Worm (Caenorhabditis elegans) whole organism, midembryonic: ENCODE measurements around the gene W04H10.2.
A peak's percentile ranks its signal among the peaks of the same experiment; 100 is the strongest.
"Not testable (repeated sequence)": the region's sequence is repeated elsewhere in the genome, so short reads cannot be mapped to it uniquely, and the experiment has no call there.

Experiments
- T22C8.4 ChIP-seq: fragments of 200-800 bp; sonication (Bioruptor generic); IDR thresholded peaks from 2 replicates; pipeline ENCODE4 v1.3.6; 2022; ENCODE audit warnings: missing genetic modification characterization, missing compliant biosample characterization
- cog-1 ChIP-seq: sonication (generic microtip); optimal IDR thresholded peaks from 2 replicates; lab custom pipeline; 2016; ENCODE audit warnings: missing genetic modification characterization, missing compliant biosample characterization
- flt-1 ChIP-seq: fragments of 200-800 bp; sonication (Bioruptor generic); IDR thresholded peaks from 2 replicates; pipeline ENCODE4 v1.3.6; 2022; ENCODE audit warnings: missing genetic modification characterization, missing compliant biosample characterization
- klf-2 ChIP-seq: fragments of 200-800 bp; sonication (Bioruptor generic); conservative IDR thresholded peaks from 2 replicates; pipeline ENCODE4 v1.3.6; 2022; ENCODE audit warnings: missing genetic modification reagents, missing genetic modification characterization, missing compliant biosample characterization
- med-1 ChIP-seq: sonication (generic microtip); optimal IDR thresholded peaks from 2 replicates; lab custom pipeline; 2017; ENCODE audit warnings: missing genetic modification characterization, mild to moderate bottlenecking, missing compliant biosample characterization, antibody characterized with exemption, missing genetic modification reagents; ENCODE audit not compliant: insufficient read depth
- ref-1 ChIP-seq: fragments of 200-800 bp; sonication (Bioruptor generic); conservative IDR thresholded peaks from 2 replicates; pipeline ENCODE4 v1.3.6; 2022; ENCODE audit warnings: missing genetic modification reagents, missing genetic modification characterization, missing compliant biosample characterization
- tab-1 ChIP-seq: fragments of 200-800 bp; sonication (Bioruptor generic); IDR thresholded peaks from 2 replicates; pipeline ENCODE4 v1.3.6; 2022; ENCODE audit warnings: missing genetic modification characterization, missing compliant biosample characterization
- ztf-23 ChIP-seq: fragments of 200-800 bp; sonication (Bioruptor generic); IDR thresholded peaks from 2 replicates; pipeline ENCODE4 v1.3.6; 2022; ENCODE audit warnings: missing genetic modification reagents, missing genetic modification characterization, missing compliant biosample characterization
- ztf-29 ChIP-seq: fragments of 200-800 bp; sonication (Bioruptor generic); IDR thresholded peaks from 2 replicates; pipeline ENCODE4 v1.3.6; 2022; ENCODE audit warnings: missing genetic modification reagents, missing genetic modification characterization, missing compliant biosample characterization

The W04H10.2 gene

DNA sequence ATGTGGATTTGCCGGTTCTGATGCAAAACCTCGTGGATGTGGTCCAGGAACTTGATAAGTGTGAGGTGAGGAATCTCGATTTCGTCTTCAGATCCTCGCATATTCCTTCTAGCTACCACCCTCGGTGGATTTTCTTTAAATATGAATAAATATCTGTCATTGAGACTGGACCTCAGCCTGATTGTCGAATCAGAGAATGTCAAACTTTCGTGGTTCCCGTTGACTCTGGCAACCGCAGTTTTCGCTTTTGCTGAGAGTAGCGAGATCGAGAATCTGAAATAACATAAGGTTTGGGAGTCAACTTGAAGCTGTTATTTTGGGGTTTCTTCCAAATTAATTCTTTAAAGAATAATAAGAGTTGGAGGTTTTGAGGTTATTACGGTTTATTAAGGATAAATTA lies 22.7 kb upstream of the W04H10.2 start, which contains the start of gene fbxb-14:
fbxb-14 (minus strand) TSS at position 101 of the 400 bp plus-strand sequence.
- no peak for TF ChIP-seq ztf-23 (GFP tag; lab: Robert Waterston, UW)
- no peak for TF ChIP-seq tab-1
- TF ChIP-seq flt-1 (GFP tag; lab: Robert Waterston, UW) = no peak
- TF ChIP-seq cog-1 (tag; lab: Kevin White, UChicago) = no peak
- TF ChIP-seq ref-1 (GFP tag; lab: Robert Waterston, UW) = no peak
- TF ChIP-seq klf-2 (GFP tag; lab: Robert Waterston, UW) = no peak
- TF ChIP-seq T22C8.4 = no peak
- TF ChIP-seq med-1 (GFP tag; lab: Kevin White, UChicago) = no peak
- TF ChIP-seq ztf-29 (GFP tag; lab: Robert Waterston, UW) = no peak

DNA sequence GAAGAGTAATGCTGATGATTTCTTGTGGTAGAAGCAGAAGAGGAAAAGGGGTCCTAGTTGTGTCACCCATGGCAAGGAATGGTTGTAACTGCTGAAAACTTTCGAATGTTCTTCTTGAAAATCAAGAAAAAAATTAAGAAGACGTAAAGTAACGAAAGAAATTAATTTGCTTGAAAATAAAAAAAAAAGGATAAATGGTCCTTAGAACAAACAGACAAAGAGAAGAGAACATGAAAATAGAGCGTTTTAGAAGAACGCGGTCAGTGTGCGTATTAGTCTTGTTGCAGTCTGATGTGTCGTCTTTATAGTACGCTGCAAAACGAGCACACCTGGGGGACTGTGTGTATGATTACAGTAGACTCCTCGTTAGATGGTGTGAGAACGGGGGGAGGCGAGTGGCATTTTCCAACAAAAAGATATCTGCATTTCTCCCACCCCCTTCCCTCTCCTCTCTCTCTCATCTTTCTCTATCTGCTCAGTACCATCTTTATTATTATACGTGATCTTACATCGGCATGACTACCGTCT lies 21.0 kb upstream of the W04H10.2 start, which contains the start of the genes W08F4.12 and W08F4.13:
W08F4.12 (minus strand) TSS at position 101 of the 528 bp plus-strand sequence.
W08F4.13 (plus strand) TSS at position 478 of the 528 bp plus-strand sequence.
- TF ChIP-seq ztf-29 (GFP tag; lab: Robert Waterston, UW) (no peak), T22C8.4 (no peak), ztf-23 (GFP tag; lab: Robert Waterston, UW) (no peak), flt-1 (GFP tag; lab: Robert Waterston, UW) (no peak), ref-1 (GFP tag; lab: Robert Waterston, UW) (no peak), klf-2 (GFP tag; lab: Robert Waterston, UW) (no peak), med-1 (GFP tag; lab: Kevin White, UChicago) (no peak), cog-1 (tag; lab: Kevin White, UChicago) (no peak), tab-1 (no peak)

DNA sequence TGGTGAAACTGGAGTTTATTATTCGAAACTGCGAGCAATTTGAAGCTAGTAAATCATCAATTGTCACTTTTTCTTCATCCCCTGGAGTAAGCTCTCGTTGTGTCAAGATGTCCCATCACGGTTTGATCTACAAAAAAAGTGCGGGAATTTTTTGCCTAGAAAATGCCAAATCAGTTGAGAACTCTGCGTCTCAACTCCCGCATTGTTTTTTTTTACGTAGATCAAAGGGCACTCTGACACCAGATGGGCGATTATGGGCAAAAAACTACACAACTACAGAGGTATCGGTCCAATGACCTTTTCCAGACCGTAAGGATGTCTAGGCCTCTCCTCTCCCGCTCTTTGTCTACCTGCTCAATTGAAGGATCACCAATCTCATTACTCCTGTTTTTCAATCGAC lies 17.8 kb upstream of the W04H10.2 start, which contains the start of gene fbxb-34:
fbxb-34 (plus strand) TSS at position 301 of the 400 bp plus-strand sequence.
- TF ChIP-seq klf-2 (GFP tag; lab: Robert Waterston, UW) (no peak), tab-1 (no peak), T22C8.4 (no peak), flt-1 (GFP tag; lab: Robert Waterston, UW) (no peak), ztf-23 (GFP tag; lab: Robert Waterston, UW) (no peak), cog-1 (tag; lab: Kevin White, UChicago) (no peak), ref-1 (GFP tag; lab: Robert Waterston, UW) (no peak), med-1 (GFP tag; lab: Kevin White, UChicago) (no peak)

DNA sequence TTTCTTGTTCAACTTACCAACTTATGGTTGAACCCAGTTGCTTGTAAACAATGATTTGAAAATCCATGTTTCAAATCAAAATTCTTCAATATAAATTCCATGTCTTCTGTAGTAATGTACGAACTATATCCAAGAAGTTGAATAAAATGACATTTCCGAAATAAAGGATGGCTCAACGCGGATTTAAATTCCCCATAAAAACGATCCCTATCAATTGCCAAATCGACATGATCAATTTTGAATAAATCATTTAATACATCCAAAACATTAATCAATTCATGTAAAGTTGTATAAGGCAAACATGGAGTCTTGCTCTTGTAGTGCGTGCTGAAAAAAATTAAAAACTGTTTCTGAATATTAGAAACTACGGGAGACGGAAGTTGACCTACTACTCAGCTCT lies 14.3 kb upstream of the W04H10.2 start, which contains the start of gene W08F4.10:
W08F4.10 (minus strand) TSS at position 101 of the 400 bp plus-strand sequence.
- no peak for TF ChIP-seq med-1 (GFP tag; lab: Kevin White, UChicago)
- no peak for TF ChIP-seq ztf-29 (GFP tag; lab: Robert Waterston, UW)
- no peak for TF ChIP-seq T22C8.4
- no peak for TF ChIP-seq ref-1 (GFP tag; lab: Robert Waterston, UW)
- TF ChIP-seq tab-1 = no peak
- TF ChIP-seq klf-2 (GFP tag; lab: Robert Waterston, UW) = no peak
- TF ChIP-seq cog-1 (tag; lab: Kevin White, UChicago) = no peak
- no peak for TF ChIP-seq ztf-23 (GFP tag; lab: Robert Waterston, UW)
- TF ChIP-seq flt-1 (GFP tag; lab: Robert Waterston, UW) = no peak

DNA sequence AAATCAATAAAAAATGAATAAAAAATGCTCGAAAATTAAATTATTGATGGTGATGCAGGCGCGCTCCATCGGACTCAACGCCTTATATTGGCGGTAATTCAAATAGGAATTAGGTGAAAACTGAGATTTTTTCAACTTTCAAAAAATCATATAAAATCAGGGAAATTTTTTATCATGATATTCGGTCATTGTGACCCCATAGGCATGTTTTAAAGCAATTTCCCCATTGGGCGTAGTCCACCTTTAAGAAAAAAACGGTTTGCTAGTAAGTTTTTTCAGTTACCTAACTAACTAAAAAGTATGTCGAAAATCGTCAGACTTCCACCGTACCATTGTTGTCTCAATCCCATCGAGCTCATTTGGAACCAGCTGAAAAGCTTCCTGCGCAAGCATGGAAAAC lies 12.1 kb upstream of the W04H10.2 start, which contains the start of gene W08F4.1:
W08F4.1 (plus strand) TSS at position 301 of the 400 bp plus-strand sequence.
- not testable (repeated sequence) for TF ChIP-seq T22C8.4; klf-2 (GFP tag; lab: Robert Waterston, UW); tab-1

- TF ChIP-seq ztf-29 (GFP tag; lab: Robert Waterston, UW) (no peak), T22C8.4 (no peak), klf-2 (GFP tag; lab: Robert Waterston, UW) (no peak), med-1 (GFP tag; lab: Kevin White, UChicago) (no peak), ztf-23 (GFP tag; lab: Robert Waterston, UW) (no peak), ref-1 (GFP tag; lab: Robert Waterston, UW) (no peak), tab-1 (no peak), flt-1 (GFP tag; lab: Robert Waterston, UW) (no peak), cog-1 (tag; lab: Kevin White, UChicago) (no peak)
Measured at ce11 chrII:596702-597101, 8.7 kb upstream of the W04H10.2 start.

DNA sequence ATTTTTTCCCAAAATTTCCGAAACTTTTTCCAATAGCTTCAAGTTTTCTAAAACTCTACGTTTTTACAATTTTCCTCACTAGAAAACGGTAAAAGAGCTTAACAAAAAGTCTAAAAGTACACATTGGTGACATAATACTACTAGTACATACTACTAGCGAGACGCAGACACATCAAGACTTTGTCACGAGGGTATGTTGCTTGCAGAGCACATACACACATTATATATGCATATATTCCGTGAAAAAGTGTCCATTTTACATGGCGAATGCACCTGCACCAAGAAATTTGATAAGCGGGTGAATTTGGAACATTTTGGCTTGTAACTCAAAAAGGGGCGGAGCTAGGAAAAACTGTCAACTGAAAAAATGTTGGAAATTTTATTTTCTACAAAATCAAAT lies 4.1 kb upstream of the W04H10.2 start:
- peak; percentile 43 for TF ChIP-seq cog-1 (tag; lab: Kevin White, UChicago)
- TF ChIP-seq ztf-29 (GFP tag; lab: Robert Waterston, UW) = no peak

DNA sequence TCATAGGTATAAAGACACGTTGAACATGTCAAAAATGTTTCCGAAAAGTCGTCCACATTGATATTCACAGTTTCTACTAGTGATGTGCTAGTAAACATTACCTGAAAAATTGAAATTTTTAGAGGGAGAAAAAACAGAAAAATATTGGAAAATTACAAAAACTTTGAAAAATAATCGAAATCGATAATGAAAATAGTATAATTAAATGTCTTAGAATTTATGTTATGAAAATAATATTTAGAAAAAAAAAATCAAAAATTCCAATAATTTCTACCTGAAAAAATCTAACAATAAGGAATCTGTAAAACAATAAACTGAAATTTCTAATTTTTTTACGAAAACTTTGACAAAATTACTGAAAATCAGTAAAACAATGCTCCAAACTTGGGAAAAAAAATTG lies 3.3 kb upstream of the W04H10.2 start, which contains the start of gene nhl-3:
nhl-3 (minus strand) TSS at position 101 of the 400 bp plus-strand sequence.
- TF ChIP-seq tab-1 = no peak
- TF ChIP-seq ref-1 (GFP tag; lab: Robert Waterston, UW) = no peak
- TF ChIP-seq ztf-29 (GFP tag; lab: Robert Waterston, UW) = no peak
- no peak for TF ChIP-seq klf-2 (GFP tag; lab: Robert Waterston, UW)
- no peak for TF ChIP-seq med-1 (GFP tag; lab: Kevin White, UChicago)
- no peak for TF ChIP-seq T22C8.4
- no peak for TF ChIP-seq cog-1 (tag; lab: Kevin White, UChicago)
- TF ChIP-seq ztf-23 (GFP tag; lab: Robert Waterston, UW) = no peak
- TF ChIP-seq flt-1 (GFP tag; lab: Robert Waterston, UW) = no peak

DNA sequence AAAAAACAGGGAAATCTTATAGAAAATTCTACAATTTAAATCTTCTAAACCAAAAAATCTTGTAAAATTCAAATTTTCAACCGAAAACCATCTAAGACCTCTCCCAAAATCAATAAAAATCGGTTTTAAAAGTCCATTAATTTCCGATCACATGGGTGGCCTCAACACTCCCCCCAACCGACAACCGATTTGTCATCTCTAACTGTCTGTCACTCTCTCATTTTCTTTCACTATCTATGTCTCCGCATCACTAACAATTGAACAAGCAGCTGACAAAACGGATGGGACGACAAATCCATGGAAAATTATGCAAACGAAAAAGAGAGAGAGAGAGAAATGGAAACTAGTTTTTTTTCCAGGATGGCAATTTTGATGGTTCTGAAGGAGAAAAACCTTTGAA lies 2.4 kb upstream of the W04H10.2 start:
- TF ChIP-seq cog-1 (tag; lab: Kevin White, UChicago) = peak; percentile 64
- no peak for TF ChIP-seq T22C8.4

ce11 chrII:606033-606432 lies 666 bp downstream of the W04H10.2 start, which contains the start of gene W04H10.5:
TSS of gene W04H10.5 (plus strand) at chrII:606333.
- no peak for TF ChIP-seq T22C8.4
- TF ChIP-seq cog-1 (tag; lab: Kevin White, UChicago) = no peak
